Worm (Caenorhabditis elegans): Measurements from ENCODE around the gene Y38F1A.4.

ce11 chrII:12981980-12982575 lies 12.6 kb upstream of the Y38F1A.4 start:
- TF ChIP-seq K09A11.1 (tag; optimal IDR thresholded peaks at IDR 0.05; ENCODE audit: insufficient read depth) (no peak), pros-1 (tag; optimal IDR thresholded peaks at IDR 0.05) (no peak), rnt-1 (tag; optimal IDR thresholded peaks at IDR 0.05) (no peak), nhr-11 (tag; optimal IDR thresholded peaks at IDR 0.05) (no peak), sox-2 (GFP tag; IDR thresholded peaks at IDR 0.05) (no peak), pqm-1 (tag; optimal IDR thresholded peaks at IDR 0.05) (no peak), ceh-19 (GFP tag; optimal IDR thresholded peaks at IDR 0.05) (no peak), F13H6.1 (tag; optimal IDR thresholded peaks at IDR 0.05) (no peak), ama-1 (optimal IDR thresholded peaks at IDR 0.05) (no peak), tbx-2 (tag; optimal IDR thresholded peaks at IDR 0.05) (no peak), mec-3 (tag; optimal IDR thresholded peaks at IDR 0.05; ENCODE audit: borderline replicate concordance) (no peak)

Data from whole organism, late embryonic.